Fruit fly (Drosophila melanogaster): ENCODE measurements around the gene CG13728.

CG13728 gene

DNA sequence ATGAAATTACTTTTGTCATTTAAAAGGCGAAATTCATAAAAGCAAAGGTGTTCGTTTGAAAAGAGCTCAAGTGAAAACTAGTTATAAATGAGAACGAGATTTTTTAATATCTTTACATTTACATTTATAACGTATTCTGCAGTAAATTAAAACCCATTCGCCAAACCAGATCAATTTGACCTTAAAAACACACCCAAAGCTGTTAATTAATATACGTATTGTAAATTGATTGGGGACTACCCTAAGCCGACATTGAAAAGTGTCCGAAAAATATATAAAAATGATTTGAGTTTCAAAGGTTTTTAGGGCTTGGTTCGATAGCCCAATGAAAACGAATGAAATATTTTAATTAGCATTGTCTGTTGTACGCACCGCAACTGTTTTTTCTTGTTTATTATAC is 16.5 kb upstream of the CG13728 start:
- TF ChIP-seq Hr83 (GFP tag; optimal IDR thresholded peaks at IDR 0.05; ENCODE audit: poor library complexity, severe bottlenecking) (no peak), Hnf4 (GFP tag; optimal IDR thresholded peaks at IDR 0.05) (no peak), Rel (GFP tag; optimal IDR thresholded peaks at IDR 0.05) (no peak), Rel (tag; optimal IDR thresholded peaks at IDR 0.05) (peak; percentile 57)

DNA sequence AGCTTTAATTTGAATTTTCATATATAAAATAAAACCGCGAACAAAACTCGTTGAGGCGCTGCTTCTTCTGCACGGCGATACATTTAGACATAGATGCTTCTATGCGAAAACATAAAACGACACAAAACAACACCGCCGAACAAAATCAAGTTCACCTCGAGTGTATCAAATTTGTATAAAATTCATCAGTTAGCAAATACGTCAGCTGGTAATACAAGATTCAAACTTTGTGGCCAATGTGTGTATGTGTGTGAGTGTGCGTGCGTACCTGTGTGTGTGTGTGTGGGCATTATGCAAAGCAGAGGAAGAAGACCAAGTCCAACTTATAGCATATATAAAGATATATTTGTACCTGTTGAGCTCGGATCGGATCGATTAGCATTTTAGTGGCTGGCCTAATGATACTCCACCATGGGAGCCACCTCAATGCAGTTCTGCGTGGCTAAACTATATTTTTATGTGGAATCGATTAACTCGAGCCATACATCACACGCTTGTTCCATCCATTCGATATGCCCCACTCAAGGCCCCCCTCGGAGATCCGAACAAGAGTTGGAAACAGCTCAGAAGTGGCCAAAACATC is 12.0 kb upstream of the CG13728 start:
- no peak for TF ChIP-seq dsf (GFP tag; optimal IDR thresholded peaks at IDR 0.05; ENCODE audit: borderline replicate concordance)
- TF ChIP-seq Dfd (GFP tag; optimal IDR thresholded peaks at IDR 0.05): peak; percentile 23

DNA sequence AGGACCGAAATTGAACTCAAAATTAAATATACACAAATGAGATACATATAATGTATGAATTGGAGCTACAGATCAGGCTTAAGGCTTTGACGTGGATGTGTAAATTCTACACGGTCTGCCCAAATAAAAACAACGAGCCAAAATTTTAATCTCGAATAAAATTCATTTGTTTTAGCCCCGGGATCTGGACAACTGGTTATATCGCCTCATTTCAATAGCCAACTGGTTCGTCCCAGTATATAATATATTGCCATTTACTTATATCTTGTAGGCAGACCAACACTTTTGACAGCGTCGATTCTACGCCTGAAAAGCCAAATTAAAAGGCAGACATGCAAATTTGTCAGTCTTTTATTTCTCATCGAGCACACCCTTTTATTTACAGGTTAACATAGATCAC is 10.6 kb upstream of the CG13728 start:
- TF ChIP-seq Dif (GFP tag; optimal IDR thresholded peaks at IDR 0.05; ENCODE audit: partially characterized antibody): no peak
- TF ChIP-seq tai (GFP tag; optimal IDR thresholded peaks at IDR 0.05): no peak
- TF ChIP-seq usp (GFP tag; optimal IDR thresholded peaks at IDR 0.05): no peak

DNA sequence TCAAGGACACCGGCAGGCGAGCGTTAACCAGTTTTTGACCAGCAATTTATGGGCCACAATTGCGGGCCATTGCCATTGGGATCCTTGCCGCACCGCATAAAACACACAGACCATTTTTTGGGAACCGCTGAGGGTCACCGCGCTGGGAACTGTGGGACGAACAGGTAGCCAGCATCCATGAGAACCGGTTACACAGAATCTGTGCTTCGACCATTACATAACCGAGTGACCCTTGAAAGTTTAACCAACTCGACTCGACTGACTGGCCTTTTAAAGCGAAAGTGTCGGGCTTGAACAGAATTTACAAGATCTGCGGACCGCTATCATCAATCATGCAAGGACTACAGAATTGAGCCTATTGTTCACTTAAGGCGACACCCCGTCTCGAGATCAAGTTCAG is 9.9 kb upstream of the CG13728 start:
- TF ChIP-seq fru (GFP tag; optimal IDR thresholded peaks at IDR 0.05) (no peak), Abd-B (GFP tag; optimal IDR thresholded peaks at IDR 0.05) (no peak), Jra (GFP tag; optimal IDR thresholded peaks at IDR 0.05) (no peak), Hnf4 (GFP tag; optimal IDR thresholded peaks at IDR 0.05) (no peak), jim (GFP tag; optimal IDR thresholded peaks at IDR 0.05) (no peak), N (GFP tag; optimal IDR thresholded peaks at IDR 0.05) (no peak), woc (GFP tag; optimal IDR thresholded peaks at IDR 0.05) (no peak), GATAd (GFP tag; optimal IDR thresholded peaks at IDR 0.05) (no peak)

DNA sequence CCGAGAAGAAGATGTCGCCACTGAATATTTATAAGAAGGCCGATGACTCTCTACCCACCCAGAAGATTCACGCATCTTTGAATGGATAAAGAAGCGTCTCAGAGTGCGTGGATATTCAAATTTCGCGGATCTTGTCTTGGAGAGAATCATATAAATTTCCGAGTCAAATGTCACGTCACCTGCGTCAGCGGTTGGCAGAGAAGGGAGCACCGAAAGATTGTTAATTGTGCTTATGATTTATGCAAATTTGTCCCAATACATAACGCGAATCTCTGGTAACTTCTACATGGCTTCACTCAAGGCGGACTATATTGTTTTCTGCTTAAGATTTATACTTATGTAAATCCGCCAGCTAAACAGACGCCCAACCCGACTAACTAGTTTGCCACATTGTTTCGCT is 8.6 kb upstream of the CG13728 start:
- TF ChIP-seq Abd-B (GFP tag; optimal IDR thresholded peaks at IDR 0.05) (no peak), br (GFP tag; optimal IDR thresholded peaks at IDR 0.05) (no peak), Mio (GFP tag; optimal IDR thresholded peaks at IDR 0.05) (no peak), Rel (GFP tag; optimal IDR thresholded peaks at IDR 0.05) (no peak), Rel (tag; optimal IDR thresholded peaks at IDR 0.05) (no peak), h (GFP tag; optimal IDR thresholded peaks at IDR 0.05) (no peak), fru (GFP tag; optimal IDR thresholded peaks at IDR 0.05) (no peak), CG9705 (GFP tag; optimal IDR thresholded peaks at IDR 0.05) (no peak), dl (GFP tag; optimal IDR thresholded peaks at IDR 0.05; ENCODE audit: insufficient read depth in 1 of 2, partially characterized antibody in 2 of 2) (no peak), N (GFP tag; optimal IDR thresholded peaks at IDR 0.05) (no peak), usp (GFP tag; optimal IDR thresholded peaks at IDR 0.05) (no peak), OdsH (GFP tag; optimal IDR thresholded peaks at IDR 0.05) (no peak), ey (GFP tag; optimal IDR thresholded peaks at IDR 0.05) (no peak), rgr (GFP tag; optimal IDR thresholded peaks at IDR 0.05) (no peak), jim (GFP tag; optimal IDR thresholded peaks at IDR 0.05) (no peak), Dfd (GFP tag; optimal IDR thresholded peaks at IDR 0.05) (no peak), tai (GFP tag; optimal IDR thresholded peaks at IDR 0.05) (no peak), sage (GFP tag; optimal IDR thresholded peaks at IDR 0.05) (no peak), Hr83 (GFP tag; optimal IDR thresholded peaks at IDR 0.05; ENCODE audit: poor library complexity, severe bottlenecking) (no peak), pan (optimal IDR thresholded peaks at IDR 0.05) (no peak)

DNA sequence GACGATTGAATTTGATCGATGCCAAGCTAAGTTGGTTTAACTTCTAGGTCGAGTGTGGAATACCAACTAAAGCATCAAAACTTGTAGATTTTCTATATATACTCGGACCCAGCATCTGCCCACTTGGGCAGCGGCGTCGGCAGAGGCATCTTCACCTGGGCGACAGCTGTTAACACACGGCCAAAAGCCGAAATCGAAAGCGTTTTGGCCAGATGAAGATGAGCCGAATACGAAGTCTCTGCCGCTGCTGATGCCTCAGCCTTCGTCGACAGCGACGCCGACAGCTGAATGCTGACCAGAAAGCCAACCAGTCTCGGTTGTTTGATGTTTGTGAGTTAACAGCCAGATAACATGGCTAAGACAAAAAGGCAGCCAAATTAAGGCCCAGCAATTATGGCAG is 6.4 kb upstream of the CG13728 start, which contains the start of gene CG13731:
CG13731 (minus strand) TSS at position 62 of the 400 bp plus-strand sequence.
- TF ChIP-seq rgr (GFP tag; optimal IDR thresholded peaks at IDR 0.05) (no peak), GATAd (GFP tag; optimal IDR thresholded peaks at IDR 0.05) (peak; percentile 6), Hr78 (GFP tag; optimal IDR thresholded peaks at IDR 0.05) (no peak), lola (GFP tag; optimal IDR thresholded peaks at IDR 0.05) (no peak), dmrt93B (GFP tag; optimal IDR thresholded peaks at IDR 0.05) (no peak), usp (GFP tag; optimal IDR thresholded peaks at IDR 0.05) (no peak), N (GFP tag; optimal IDR thresholded peaks at IDR 0.05) (no peak)

Data from whole organism, wandering third instar larva.